Fruit fly (Drosophila melanogaster) whole organism, embryonic: ENCODE data around the gene CG4658.

ENCODE experiments used
- Adf1 ChIP-seq: fragments of 200-800 bp; sonication (Bioruptor generic); IDR thresholded peaks from 2 replicates; pipeline ENCODE4 v1.3.6; 2022; ENCODE audit warnings: missing biosample characterization, missing genetic modification characterization
- Aef1 ChIP-seq: fragments of 200-800 bp; sonication (Bioruptor generic); IDR thresholded peaks from 3 replicates; pipeline ENCODE4 v1.3.6; 2022; ENCODE audit warnings: missing biosample characterization, missing genetic modification characterization
- C15 ChIP-seq: fragments of 200-800 bp; sonication (Bioruptor generic); IDR thresholded peaks from 3 replicates; pipeline ENCODE4 v1.3.6; 2022; ENCODE audit warnings: missing biosample characterization, missing genetic modification characterization
- CG10209 ChIP-seq: fragments of 200-800 bp; sonication (Bioruptor generic); optimal IDR thresholded peaks from 3 replicates; lab custom pipeline; 2017; ENCODE audit warnings: missing biosample characterization, mild to moderate bottlenecking, missing genetic modification characterization, missing genetic modification reagents
- CG10543 ChIP-seq: fragments of 200-800 bp; sonication (Bioruptor generic); optimal IDR thresholded peaks from 3 replicates; lab custom pipeline; 2017; ENCODE audit warnings: missing biosample characterization, mild to moderate bottlenecking, missing genetic modification characterization, moderate library complexity
- CG10979 ChIP-seq: fragments of 200-800 bp; sonication (Bioruptor generic); optimal IDR thresholded peaks from 2 replicates; lab custom pipeline; 2018; ENCODE audit warnings: missing biosample characterization, mild to moderate bottlenecking, missing genetic modification characterization, moderate library complexity
- CG11398 ChIP-seq: fragments of 200-800 bp; sonication (Bioruptor generic); optimal IDR thresholded peaks from 2 replicates; lab custom pipeline; 2016; ENCODE audit warnings: missing biosample characterization, missing genetic modification characterization
- CG12071 ChIP-seq: fragments of 200-800 bp; sonication (Bioruptor generic); optimal IDR thresholded peaks from 3 replicates; lab custom pipeline; 2018; ENCODE audit warnings: missing biosample characterization, mild to moderate bottlenecking, missing genetic modification characterization
- CG13296 ChIP-seq: fragments of 200-800 bp; sonication (Bioruptor generic); optimal IDR thresholded peaks from 3 replicates; lab custom pipeline; 2018; ENCODE audit warnings: missing biosample characterization, mild to moderate bottlenecking, missing genetic modification characterization
- CG13624 ChIP-seq: fragments of 200-800 bp; sonication (Bioruptor generic); optimal IDR thresholded peaks from 2 replicates; lab custom pipeline; 2016; ENCODE audit warnings: missing biosample characterization, missing genetic modification characterization
- CG13775 ChIP-seq: fragments of 200-800 bp; sonication (Bioruptor generic); optimal IDR thresholded peaks from 3 replicates; lab custom pipeline; 2017; ENCODE audit warnings: missing biosample characterization, mild to moderate bottlenecking, missing genetic modification characterization
- CG13894 ChIP-seq: fragments of 200-800 bp; sonication (Bioruptor generic); optimal IDR thresholded peaks from 3 replicates; lab custom pipeline; 2018; ENCODE audit warnings: missing biosample characterization, mild to moderate bottlenecking, missing genetic modification characterization, moderate library complexity
- CG14014 ChIP-seq: fragments of 200-800 bp; sonication (Bioruptor generic); IDR thresholded peaks from 2 replicates; pipeline ENCODE4 v1.3.6; 2022; ENCODE audit warnings: missing biosample characterization, missing genetic modification characterization
- CG14710 ChIP-seq: fragments of 200-800 bp; sonication (Bioruptor generic); optimal IDR thresholded peaks from 3 replicates; lab custom pipeline; 2019; ENCODE audit warnings: missing biosample characterization, mild to moderate bottlenecking, missing genetic modification characterization, moderate library complexity
- CG15479 ChIP-seq: fragments of 200-800 bp; sonication (Bioruptor generic); optimal IDR thresholded peaks from 3 replicates; lab custom pipeline; 2019; ENCODE audit warnings: missing biosample characterization, mild to moderate bottlenecking, missing genetic modification characterization, moderate library complexity
- CG15514 ChIP-seq: fragments of 200-800 bp; sonication (Bioruptor generic); optimal IDR thresholded peaks from 3 replicates; lab custom pipeline; 2017; ENCODE audit warnings: missing biosample characterization, missing genetic modification characterization, mild to moderate bottlenecking, moderate library complexity, missing genetic modification reagents
- CG1647 ChIP-seq: fragments of 200-800 bp; sonication (Bioruptor generic); optimal IDR thresholded peaks from 3 replicates; lab custom pipeline; 2016; ENCODE audit warnings: missing biosample characterization, missing genetic modification characterization
- CG2712 ChIP-seq: fragments of 200-800 bp; optimal IDR thresholded peaks from 3 replicates; lab custom pipeline; 2019; ENCODE audit warnings: missing biosample characterization, mild to moderate bottlenecking, missing genetic modification characterization, moderate library complexity
- CG31365 ChIP-seq: fragments of 200-800 bp; sonication (Bioruptor generic); optimal IDR thresholded peaks from 2 replicates; lab custom pipeline; 2018; ENCODE audit warnings: missing biosample characterization, mild to moderate bottlenecking, missing genetic modification characterization
- CG3281 ChIP-seq: fragments of 200-800 bp; sonication (Bioruptor generic); optimal IDR thresholded peaks from 3 replicates; lab custom pipeline; 2017; ENCODE audit warnings: missing biosample characterization, mild to moderate bottlenecking, missing genetic modification characterization
- CG33557 ChIP-seq: fragments of 200-800 bp; sonication (Bioruptor generic); optimal IDR thresholded peaks from 2 replicates; lab custom pipeline; 2019; ENCODE audit warnings: missing biosample characterization, mild to moderate bottlenecking, missing genetic modification characterization, moderate library complexity
- CG34376 ChIP-seq: fragments of 200-800 bp; sonication (Bioruptor generic); optimal IDR thresholded peaks from 2 replicates; lab custom pipeline; 2018; ENCODE audit warnings: missing biosample characterization, mild to moderate bottlenecking, missing genetic modification characterization
- CG5180 ChIP-seq: fragments of 200-800 bp; sonication (Bioruptor generic); optimal IDR thresholded peaks from 3 replicates; lab custom pipeline; 2017; ENCODE audit warnings: missing biosample characterization, missing genetic modification characterization, mild to moderate bottlenecking, moderate library complexity, missing genetic modification reagents
- CG7839 ChIP-seq: fragments of 200-800 bp; sonication (Bioruptor generic); optimal IDR thresholded peaks from 3 replicates; lab custom pipeline; 2018; ENCODE audit warnings: missing biosample characterization, mild to moderate bottlenecking, missing genetic modification characterization, moderate library complexity
- CG8290 ChIP-seq, 3 experiments: fragments of 200-800 bp; sonication (Bioruptor generic); optimal IDR thresholded peaks; 2 replicates each; lab custom pipeline; 2016 to 2019; ENCODE audit warnings: missing biosample characterization in 3 of 3, missing genetic modification characterization in 3 of 3, mild to moderate bottlenecking in 2 of 3, moderate library complexity in 1 of 3
- CG9609 ChIP-seq: fragments of 200-800 bp; sonication (Bioruptor generic); optimal IDR thresholded peaks from 3 replicates; lab custom pipeline; 2016; ENCODE audit warnings: missing biosample characterization, missing genetic modification characterization
- CkIIα-i1 ChIP-seq: fragments of 200-800 bp; sonication (Bioruptor generic); IDR thresholded peaks from 2 replicates; pipeline ENCODE4 v1.3.6; 2022; ENCODE audit warnings: missing biosample characterization, missing genetic modification characterization
- D19A ChIP-seq: fragments of 200-800 bp; optimal IDR thresholded peaks from 3 replicates; lab custom pipeline; 2019; ENCODE audit warnings: missing biosample characterization, mild to moderate bottlenecking, missing genetic modification characterization, moderate library complexity
- Doc3 ChIP-seq: fragments of 200-800 bp; sonication (Bioruptor generic); IDR thresholded peaks from 3 replicates; pipeline ENCODE4 v1.3.6; 2022; ENCODE audit warnings: missing biosample characterization, missing genetic modification characterization; ENCODE audit not compliant: partially characterized antibody
- Ets65A ChIP-seq: fragments of 200-800 bp; sonication (Bioruptor generic); peaks from one replicate; lab custom pipeline; 2016; ENCODE audit warnings: missing biosample characterization, missing genetic modification characterization
- Fer3 ChIP-seq: fragments of 200-800 bp; sonication (Bioruptor generic); optimal IDR thresholded peaks from 2 replicates; lab custom pipeline; 2018; ENCODE audit warnings: missing biosample characterization, mild to moderate bottlenecking, missing genetic modification characterization, moderate library complexity
- Hmr ChIP-seq: fragments of 200-800 bp; sonication (Bioruptor generic); optimal IDR thresholded peaks from 3 replicates; lab custom pipeline; 2017; ENCODE audit warnings: mild to moderate bottlenecking, missing biosample characterization, missing genetic modification reagents, missing genetic modification characterization
- Lhr ChIP-seq: fragments of 200-800 bp; sonication (Bioruptor generic); optimal IDR thresholded peaks from 3 replicates; lab custom pipeline; 2017; ENCODE audit warnings: mild to moderate bottlenecking, missing biosample characterization, missing genetic modification reagents, missing genetic modification characterization
- Sry-β ChIP-seq: fragments of 200-800 bp; sonication (Bioruptor generic); optimal IDR thresholded peaks from 2 replicates; lab custom pipeline; 2018; ENCODE audit warnings: missing biosample characterization, mild to moderate bottlenecking, missing genetic modification characterization, moderate library complexity
- Ssrp ChIP-seq: fragments of 200-800 bp; sonication (Bioruptor generic); optimal IDR thresholded peaks from 2 replicates; lab custom pipeline; 2018; ENCODE audit warnings: missing biosample characterization, mild to moderate bottlenecking, missing genetic modification characterization, moderate library complexity
- Vsx1 ChIP-seq: fragments of 200-800 bp; sonication (Bioruptor generic); optimal IDR thresholded peaks from 2 replicates; lab custom pipeline; 2017; ENCODE audit warnings: missing biosample characterization, mild to moderate bottlenecking, missing genetic modification characterization, missing genetic modification reagents
- YL-1 ChIP-seq: fragments of 200-800 bp; sonication (Bioruptor generic); optimal IDR thresholded peaks from 3 replicates; lab custom pipeline; 2017; ENCODE audit warnings: missing biosample characterization, mild to moderate bottlenecking, missing genetic modification characterization
- amos ChIP-seq: fragments of 200-800 bp; sonication (Bioruptor generic); IDR thresholded peaks from 2 replicates; pipeline ENCODE4 v1.3.6; 2022; ENCODE audit warnings: missing biosample characterization, missing genetic modification characterization; ENCODE audit not compliant: partially characterized antibody
- corto ChIP-seq: fragments of 200-800 bp; sonication (Bioruptor generic); optimal IDR thresholded peaks from 2 replicates; lab custom pipeline; 2016; ENCODE audit warnings: missing biosample characterization, mild to moderate bottlenecking, missing genetic modification characterization, moderate library complexity
- dmrt11E ChIP-seq: fragments of 200-800 bp; sonication (Bioruptor generic); optimal IDR thresholded peaks from 3 replicates; lab custom pipeline; 2018; ENCODE audit warnings: missing biosample characterization, mild to moderate bottlenecking, missing genetic modification characterization, moderate library complexity
- ind ChIP-seq: fragments of 200-800 bp; sonication (Bioruptor generic); optimal IDR thresholded peaks from 3 replicates; lab custom pipeline; 2016; ENCODE audit warnings: missing biosample characterization, missing genetic modification characterization
- nau ChIP-seq: fragments of 200-800 bp; sonication (Bioruptor generic); optimal IDR thresholded peaks from 3 replicates; lab custom pipeline; 2017; ENCODE audit warnings: missing biosample characterization, mild to moderate bottlenecking, missing genetic modification characterization, missing genetic modification reagents
- phol ChIP-seq: fragments of 200-800 bp; sonication (Bioruptor generic); optimal IDR thresholded peaks from 3 replicates; lab custom pipeline; 2018; ENCODE audit warnings: missing biosample characterization, mild to moderate bottlenecking, missing genetic modification characterization, moderate library complexity
- pum ChIP-seq: fragments of 200-800 bp; sonication (Bioruptor generic); optimal IDR thresholded peaks from 2 replicates; lab custom pipeline; 2016; ENCODE audit warnings: missing biosample characterization, missing genetic modification characterization
- scrt ChIP-seq: fragments of 200-800 bp; sonication (Bioruptor generic); optimal IDR thresholded peaks from 2 replicates; lab custom pipeline; 2018; ENCODE audit warnings: missing biosample characterization, mild to moderate bottlenecking, missing genetic modification characterization, moderate library complexity
- sd ChIP-seq: fragments of 200-800 bp; sonication (Bioruptor generic); optimal IDR thresholded peaks from 3 replicates; lab custom pipeline; 2018; ENCODE audit warnings: missing biosample characterization, mild to moderate bottlenecking, missing genetic modification characterization, moderate library complexity
- slou ChIP-seq: fragments of 200-800 bp; sonication (Bioruptor generic); optimal IDR thresholded peaks from 3 replicates; lab custom pipeline; 2016; ENCODE audit warnings: missing biosample characterization, missing genetic modification characterization
- sob ChIP-seq: fragments of 200-800 bp; sonication (Bioruptor generic); IDR thresholded peaks from 2 replicates; pipeline ENCODE4 v1.3.6; 2022; ENCODE audit warnings: missing biosample characterization, missing genetic modification characterization
- stc ChIP-seq: fragments of 200-800 bp; sonication (Bioruptor generic); IDR thresholded peaks from 2 replicates; pipeline ENCODE4 v1.3.6; 2022; ENCODE audit warnings: missing biosample characterization, missing genetic modification characterization
- tap ChIP-seq: fragments of 200-800 bp; optimal IDR thresholded peaks from 3 replicates; lab custom pipeline; 2019; ENCODE audit warnings: missing biosample characterization, mild to moderate bottlenecking, missing genetic modification characterization, moderate library complexity

Gene CG4658

DNA sequence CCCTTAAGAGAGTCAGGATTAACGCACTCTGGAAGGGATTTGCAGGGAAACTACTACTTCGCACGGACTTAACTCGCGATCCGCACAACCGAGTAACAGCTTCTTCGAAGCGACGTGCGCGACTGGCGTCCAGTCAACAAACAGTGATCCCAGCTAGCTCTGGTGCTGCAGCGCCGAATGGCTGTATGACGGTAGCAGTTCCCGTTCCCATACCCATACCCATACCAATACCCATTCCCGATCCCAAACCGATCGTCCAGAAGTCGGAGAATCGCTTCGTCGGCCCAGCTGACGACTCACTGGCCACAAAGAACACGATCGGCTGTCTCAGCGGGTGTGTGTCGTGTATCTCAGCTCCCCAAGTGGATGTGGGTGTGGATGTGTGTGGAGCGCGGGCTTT lies 9.7 kb upstream of the CG4658 start, which contains the start of gene CG5853:
CG5853 (minus strand) TSS at position 384 of the 400 bp plus-strand sequence.
- no peak for TF ChIP-seq D19A
- no peak for TF ChIP-seq CG13775 (GFP tag; lab: Kevin White, UChicago)
- TF ChIP-seq CG34376 (GFP tag; lab: Kevin White, UChicago), result peak; percentile 63
- TF ChIP-seq Sry-β, result no peak
- TF ChIP-seq CG1647 (GFP tag; lab: Kevin White, UChicago), result no peak
- TF ChIP-seq Fer3 (tag; lab: Kevin White, UChicago), result peak; percentile 21
- TF ChIP-seq CG10543 (GFP tag; lab: Kevin White, UChicago), result peak; percentile 78
- TF ChIP-seq pum, result no peak
- TF ChIP-seq CG3281 (GFP tag; lab: Kevin White, UChicago), result no peak
- no peak for TF ChIP-seq phol
- no peak for TF ChIP-seq CG15479
- no peak for TF ChIP-seq CG13296 (GFP tag; lab: Kevin White, UChicago)
- TF ChIP-seq CG13624 (GFP tag; lab: Kevin White, UChicago), result no peak
- TF ChIP-seq CG14014 (GFP tag; lab: Robert Waterston, UW), result no peak; the same call in 1 of the 2 replicates
- TF ChIP-seq nau (GFP tag; lab: Kevin White, UChicago), result no peak
- no peak for TF ChIP-seq YL-1 (GFP tag; lab: Kevin White, UChicago)
- no peak for TF ChIP-seq tap (tag; lab: Kevin White, UChicago)
- peak; percentile 11 for TF ChIP-seq sd (tag; lab: Kevin White, UChicago)
- TF ChIP-seq CG31365 (tag; lab: Kevin White, UChicago), result no peak
- no peak for TF ChIP-seq CkIIα-i1 (GFP tag; lab: Robert Waterston, UW)
- no peak for TF ChIP-seq C15 (GFP tag; lab: Robert Waterston, UW)
- TF ChIP-seq amos, result no peak; the same call in 1 of the 2 replicates
- no peak for TF ChIP-seq ind (GFP tag; lab: Kevin White, UChicago)
- TF ChIP-seq Ets65A (GFP tag; lab: Kevin White, UChicago), result no peak
- no peak for TF ChIP-seq scrt (GFP tag; lab: Kevin White, UChicago)
- peak; percentile 34; the same call in 1 of the 2 replicates for TF ChIP-seq Adf1 (GFP tag; lab: Robert Waterston, UW)
- no peak for TF ChIP-seq CG7839 (tag; lab: Kevin White, UChicago)
- TF ChIP-seq stc (GFP tag; lab: Robert Waterston, UW), result no peak
- no peak for TF ChIP-seq CG33557 (GFP tag; lab: Kevin White, UChicago)
- TF ChIP-seq corto (GFP tag; lab: Kevin White, UChicago), result no peak
- TF ChIP-seq CG13894 (tag; lab: Kevin White, UChicago), result peak; percentile 83
- no peak for TF ChIP-seq CG9609 (GFP tag; lab: Kevin White, UChicago)
- no peak for TF ChIP-seq CG12071 (GFP tag; lab: Kevin White, UChicago)
- no peak for TF ChIP-seq CG8290 (GFP tag; optimal IDR thresholded peaks at IDR 0.05; lab: Kevin White, UChicago)
- TF ChIP-seq CG8290 (tag; optimal IDR thresholded peaks at IDR 0.05; lab: Kevin White, UChicago), result peak in 1 of 2 experiments; percentile 73
- no peak for TF ChIP-seq slou (GFP tag; lab: Kevin White, UChicago)
- no peak for TF ChIP-seq CG10209
- TF ChIP-seq Hmr, result no peak
- TF ChIP-seq CG15514 (GFP tag; lab: Kevin White, UChicago), result peak; percentile 25
- TF ChIP-seq Lhr (GFP tag; lab: Kevin White, UChicago), result no peak
- TF ChIP-seq CG10979 (tag; lab: Kevin White, UChicago), result no peak
- no peak for TF ChIP-seq Vsx1 (GFP tag; lab: Kevin White, UChicago)
- no peak for TF ChIP-seq Ssrp
- no peak for TF ChIP-seq CG11398 (GFP tag; lab: Kevin White, UChicago)
- TF ChIP-seq CG5180 (GFP tag; lab: Kevin White, UChicago), result no peak
- TF ChIP-seq dmrt11E (tag; lab: Kevin White, UChicago), result no peak
- no peak for TF ChIP-seq CG2712 (tag; lab: Kevin White, UChicago)
- TF ChIP-seq CG14710, result no peak
- peak; percentile 51; the same call in 1 of the 2 replicates for TF ChIP-seq sob (GFP tag; lab: Robert Waterston, UW)
- TF ChIP-seq Doc3 (GFP tag; lab: Robert Waterston, UW), result no peak
- TF ChIP-seq Aef1, result no peak
